Worm (Caenorhabditis elegans) whole organism, early embryonic: ENCODE data around the gene cka-1.

Experiments used
- ama-1 ChIP-seq: fragments of 150-350 bp; optimal IDR thresholded peaks from 2 replicates; lab custom pipeline; 2014
- ets-7 ChIP-seq: sonication (generic microtip); optimal IDR thresholded peaks from 2 replicates; lab custom pipeline; 2016; ENCODE audit warnings: missing genotype, missing genetic modification characterization, missing compliant biosample characterization
- hmg-4 ChIP-seq: fragments of 200-800 bp; sonication (Bioruptor generic); optimal IDR thresholded peaks from 2 replicates; lab custom pipeline; 2018; ENCODE audit warnings: mild to moderate bottlenecking, missing genetic modification characterization, missing compliant biosample characterization

ce11 chrIV:9706704-9707197 lies 30.7 kb downstream of the cka-1 start, which contains the start of the genes dcaf-1 and dph-3:
- no peak for TF ChIP-seq hmg-4 (GFP tag; lab: Kevin White, UChicago)
- TF ChIP-seq ama-1 (lab: Kevin White, UChicago) = no peak
- no peak for TF ChIP-seq ets-7
